Worm (Caenorhabditis elegans): Measurements from ENCODE around the gene col-99.

ce11 chrIV:194442-194841 lies 46.7 kb upstream of the col-99 start, which contains the start of gene csn-3:
- TF ChIP-seq odd-2 (tag; optimal IDR thresholded peaks at IDR 0.05) (no peak), ama-1 (optimal IDR thresholded peaks at IDR 0.05) (no peak), ceh-31 (tag; optimal IDR thresholded peaks at IDR 0.05) (no peak), ztf-16 (tag; optimal IDR thresholded peaks at IDR 0.05) (no peak), unc-55 (GFP tag; optimal IDR thresholded peaks at IDR 0.05) (no peak), F13H6.1 (tag; optimal IDR thresholded peaks at IDR 0.05) (no peak), pros-1 (tag; optimal IDR thresholded peaks at IDR 0.05) (no peak), ceh-34 (tag; optimal IDR thresholded peaks at IDR 0.05) (no peak), ets-4 (tag; optimal IDR thresholded peaks at IDR 0.05) (no peak), T23F11.4 (GFP tag; optimal IDR thresholded peaks at IDR 0.05) (no peak), ceh-9 (tag; optimal IDR thresholded peaks at IDR 0.05) (no peak), hlh-8 (tag; optimal IDR thresholded peaks at IDR 0.05) (no peak)
